Worm (Caenorhabditis elegans) whole organism, L3 larva: ENCODE measurements around the gene ZK637.15.

Experiments used
- aly-2 ChIP-seq: fragments of 150-350 bp; optimal IDR thresholded peaks from 2 replicates; lab custom pipeline; 2014; ENCODE audit warnings: missing biosample characterization, missing genetic modification characterization
- elt-1 ChIP-seq: fragments of 150-350 bp; optimal IDR thresholded peaks from 2 replicates; lab custom pipeline; 2014; ENCODE audit warnings: missing biosample characterization, missing genetic modification characterization
- elt-2 ChIP-seq: sonication (generic microtip); optimal IDR thresholded peaks from 2 replicates; lab custom pipeline; 2016; ENCODE audit warnings: missing genetic modification reagents, mild to moderate bottlenecking, missing genetic modification characterization, missing compliant biosample characterization
- elt-3 ChIP-seq, 3 experiments: fragments of 150-350 bp in 1 of 3; sonication (generic microtip) in 2 of 3; optimal IDR thresholded peaks; 2 replicates in 2 of 3; 4 replicates in 1 of 3; lab custom pipeline; 2014 to 2017; ENCODE audit warnings: missing biosample characterization in 3 of 3, missing genetic modification characterization in 3 of 3
- fos-1 ChIP-seq: fragments of 150-350 bp; optimal IDR thresholded peaks from 2 replicates; lab custom pipeline; 2014; ENCODE audit warnings: missing biosample characterization, missing genetic modification characterization
- lin-15B ChIP-seq: fragments of 150-350 bp; optimal IDR thresholded peaks from 2 replicates; lab custom pipeline; 2014; ENCODE audit warnings: missing biosample characterization, missing genetic modification characterization
- nhr-11 ChIP-seq: fragments of 150-350 bp; optimal IDR thresholded peaks from 2 replicates; lab custom pipeline; 2014; ENCODE audit warnings: missing biosample characterization, missing genetic modification characterization
- nhr-25 ChIP-seq: sonication (generic microtip); optimal IDR thresholded peaks from 2 replicates; lab custom pipeline; 2017; ENCODE audit warnings: missing biosample characterization, missing genetic modification characterization
- nhr-76 ChIP-seq: fragments of 150-350 bp; sonication (generic microtip); optimal IDR thresholded peaks from 5 replicates; lab custom pipeline; 2014; ENCODE audit warnings: missing biosample characterization, missing genetic modification characterization
- pqm-1 ChIP-seq: fragments of 150-350 bp; optimal IDR thresholded peaks from 2 replicates; lab custom pipeline; 2017; ENCODE audit warnings: missing biosample characterization, missing genetic modification characterization, inconsistent platforms
- skn-1 ChIP-seq: fragments of 150-350 bp; optimal IDR thresholded peaks from 2 replicates; lab custom pipeline; 2014; ENCODE audit warnings: missing biosample characterization, missing genetic modification characterization

ce11 chrIII:8893464-8893863 is 26.4 kb upstream of the ZK637.15 start, which contains the start of gene ZK637.4:
- TF ChIP-seq aly-2: no peak
- TF ChIP-seq elt-3 (tag; optimal IDR thresholded peaks at IDR 0.05; lab: Kevin White, UChicago): no peak
- no peak for TF ChIP-seq nhr-11 (tag; lab: Kevin White, UChicago)
- no peak for TF ChIP-seq skn-1 (tag; lab: Kevin White, UChicago)
- no peak for TF ChIP-seq nhr-25
- TF ChIP-seq nhr-76 (tag; lab: Kevin White, UChicago): no peak
- no peak for TF ChIP-seq elt-1
- TF ChIP-seq fos-1 (tag; lab: Kevin White, UChicago): no peak
- TF ChIP-seq lin-15B (tag; lab: Kevin White, UChicago): no peak
- TF ChIP-seq pqm-1 (tag; lab: Kevin White, UChicago): no peak
- TF ChIP-seq elt-2 (tag; lab: Kevin White, UChicago): no peak
